Worm (Caenorhabditis elegans): ENCODE results near the gene unc-116.

Gene unc-116

DNA sequence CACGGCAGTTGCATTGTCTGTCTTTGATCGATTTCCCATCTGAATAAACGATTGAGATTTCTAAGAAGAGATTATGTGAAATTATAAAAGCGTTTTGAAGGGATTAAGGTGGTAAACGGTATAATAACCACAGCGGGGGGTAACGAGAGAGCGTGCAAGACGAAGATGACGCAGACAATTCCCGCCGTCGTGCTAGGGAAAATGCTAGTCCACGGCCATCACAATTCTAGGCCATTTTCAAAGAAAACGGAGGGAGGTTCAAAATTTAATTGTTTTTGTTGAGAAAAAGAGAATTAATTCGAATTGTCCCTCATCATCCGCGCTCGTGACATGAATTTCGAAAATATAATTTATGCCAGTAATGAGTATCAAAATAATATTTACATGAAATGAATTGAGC, 35.9 kb downstream of the unc-116 start, which contains the start of gene F10E9.11 (continued):
- TF ChIP-seq let-526 (GFP tag; IDR thresholded peaks at IDR 0.05) (peak; percentile 81), F57A8.1 (GFP tag; optimal IDR thresholded peaks at IDR 0.05) (no peak), unc-62 (GFP tag; optimal IDR thresholded peaks at IDR 0.05) (no peak), lin-54 (GFP tag; optimal IDR thresholded peaks at IDR 0.05) (peak; percentile 94), efl-1 (GFP tag; optimal IDR thresholded peaks at IDR 0.05) (peak; percentile 90), F33H1.4 (GFP tag; IDR thresholded peaks at IDR 0.05) (peak; percentile 71), ceh-40 (GFP tag; IDR thresholded peaks at IDR 0.05) (0 out of 2 replicates have a peak, but pooled peaks have one; percentile 43), gei-17 (GFP tag; optimal IDR thresholded peaks at IDR 0.05) (no peak), hmg-20 (GFP tag; IDR thresholded peaks at IDR 0.05) (peak; percentile 44; the same call in 1 of the 2 replicates), K12H6.12 (tag; optimal IDR thresholded peaks at IDR 0.05) (peak; percentile 57), ztf-25 (GFP tag; IDR thresholded peaks at IDR 0.05) (0 out of 2 replicates have a peak, but pooled peaks have one; percentile 55), ztf-28 (GFP tag; IDR thresholded peaks at IDR 0.05) (no peak), Y67H2A.10 (GFP tag; conservative IDR thresholded peaks at IDR 0.05) (no peak; the same call in 1 of the 2 replicates), K11D2.4 (GFP tag; IDR thresholded peaks at IDR 0.05) (peak; percentile 58; the same call in 1 of the 2 replicates), madf-3 (GFP tag; IDR thresholded peaks at IDR 0.05) (peak; percentile 85; the same call in 1 of the 2 replicates), him-1 (tag; optimal IDR thresholded peaks at IDR 0.05) (peak; percentile 63), lin-40 (tag; optimal IDR thresholded peaks at IDR 0.05) (peak; percentile 42), athp-1 (tag; optimal IDR thresholded peaks at IDR 0.05) (peak; percentile 76), snpc-4 (GFP tag; optimal IDR thresholded peaks at IDR 0.05) (no peak), snpc-4 (tag; optimal IDR thresholded peaks at IDR 0.05) (peak in 2 of 4 experiments; percentile 37 to 56), Y53G8AR.9 (GFP tag; conservative IDR thresholded peaks at IDR 0.05) (peak; percentile 62; the same call in 1 of the 2 replicates), nhr-27 (tag; optimal IDR thresholded peaks at IDR 0.05) (no peak), repo-1 (tag; optimal IDR thresholded peaks at IDR 0.05) (no peak), let-607 (tag; optimal IDR thresholded peaks at IDR 0.05) (peak in 1 of 2 experiments; percentile 33), rcor-1 (GFP tag; IDR thresholded peaks at IDR 0.05) (peak; percentile 82), attf-6 (GFP tag; IDR thresholded peaks at IDR 0.05) (no peak), nfyb-1 (GFP tag; IDR thresholded peaks at IDR 0.05) (peak; percentile 64), dpl-1 (GFP tag; optimal IDR thresholded peaks at IDR 0.05) (peak; percentile 88), F49E8.2 (tag; optimal IDR thresholded peaks at IDR 0.05; ENCODE audit: insufficient read depth) (peak; percentile 13), lsl-1 (GFP tag; optimal IDR thresholded peaks at IDR 0.05) (peak; percentile 69), rec-8 (tag; optimal IDR thresholded peaks at IDR 0.05) (peak in 1 of 2 experiments; percentile 66)

DNA sequence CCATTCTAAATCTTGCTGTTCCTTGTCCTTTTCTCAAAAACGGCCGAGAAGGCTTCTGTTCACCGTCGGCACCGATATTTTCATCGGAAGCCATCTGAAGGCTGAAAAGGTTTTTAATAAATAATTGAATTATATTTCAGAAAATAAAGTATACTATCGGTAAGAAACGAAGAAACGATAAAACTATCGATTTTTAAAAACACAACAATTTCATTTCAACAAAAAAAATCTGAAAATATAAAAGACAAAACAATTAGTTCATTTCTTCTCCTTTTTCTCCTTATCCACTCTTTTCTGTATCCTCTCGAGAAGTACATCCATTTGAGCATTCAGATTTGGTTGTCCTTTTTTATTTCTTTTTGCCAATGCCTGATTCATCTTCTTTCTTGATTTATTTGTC, 36.5 kb downstream of the unc-116 start, which contains the start of gene sas-4:
TSS of gene sas-4 (minus strand) at position 101 of the 400 bp plus-strand sequence.
- TF ChIP-seq ztf-26 (tag; optimal IDR thresholded peaks at IDR 0.05) (no peak), F10E7.11 (tag; optimal IDR thresholded peaks at IDR 0.05) (no peak), snpc-1.1 (tag; optimal IDR thresholded peaks at IDR 0.05; ENCODE audit: insufficient read depth) (no peak), ztf-25 (GFP tag; IDR thresholded peaks at IDR 0.05) (no peak), F55B11.4 (tag; optimal IDR thresholded peaks at IDR 0.05; ENCODE audit: borderline replicate concordance, insufficient read depth) (no peak), nhr-179 (tag; optimal IDR thresholded peaks at IDR 0.05) (no peak), ztf-28 (GFP tag; IDR thresholded peaks at IDR 0.05) (no peak), rec-8 (tag; optimal IDR thresholded peaks at IDR 0.05) (no peak), hmg-20 (GFP tag; IDR thresholded peaks at IDR 0.05) (no peak), efl-1 (GFP tag; optimal IDR thresholded peaks at IDR 0.05) (no peak), Y67H2A.10 (GFP tag; conservative IDR thresholded peaks at IDR 0.05) (no peak), fkh-3 (tag; optimal IDR thresholded peaks at IDR 0.05) (no peak)
